Fruit fly (Drosophila melanogaster): ENCODE results near the gene CG14011.

Gene CG14011

dm6 chr2L:5551538-5551937, 29.4 kb downstream of the CG14011 start, which contains the start of gene CG18269:
CG18269 (plus strand) TSS chr2L:5551838.
- TF ChIP-seq CG7101 (tag; optimal IDR thresholded peaks at IDR 0.05) (no peak), CG33017 (tag; optimal IDR thresholded peaks at IDR 0.05) (no peak), Hr96 (GFP tag; optimal IDR thresholded peaks at IDR 0.05) (no peak), Clk (GFP tag; optimal IDR thresholded peaks at IDR 0.05) (no peak)

dm6 chr2L:5550735-5551134, 30.2 kb downstream of the CG14011 start, which contains the start of gene CG14014:
CG14014 (minus strand) TSS chr2L:5550835.
- no peak for TF ChIP-seq cic (GFP tag; optimal IDR thresholded peaks at IDR 0.05)
- no peak for TF ChIP-seq Crg-1 (GFP tag; optimal IDR thresholded peaks at IDR 0.05)
- no peak for TF ChIP-seq cnc (optimal IDR thresholded peaks at IDR 0.05)
- TF ChIP-seq CG11617 (GFP tag; optimal IDR thresholded peaks at IDR 0.05) = no peak
- TF ChIP-seq toe (GFP tag; optimal IDR thresholded peaks at IDR 0.05) = no peak
- TF ChIP-seq CG7101 (tag; optimal IDR thresholded peaks at IDR 0.05) = no peak
- TF ChIP-seq ovo (GFP tag; optimal IDR thresholded peaks at IDR 0.05) = no peak
- no peak for TF ChIP-seq CG7045 (GFP tag; optimal IDR thresholded peaks at IDR 0.05)
- TF ChIP-seq pad (GFP tag; optimal IDR thresholded peaks at IDR 0.05) = no peak
- no peak for TF ChIP-seq CG14711 (tag; optimal IDR thresholded peaks at IDR 0.05)
- TF ChIP-seq CG1620 (GFP tag; optimal IDR thresholded peaks at IDR 0.05) = no peak
- TF ChIP-seq kay (GFP tag; ENCODE audit: borderline replicate concordance) = no peak
- no peak for TF ChIP-seq CG5204 (GFP tag; optimal IDR thresholded peaks at IDR 0.05)

dm6 chr2L:5547288-5547777, 33.6 kb downstream of the CG14011 start:
- TF ChIP-seq CG1620 (GFP tag; optimal IDR thresholded peaks at IDR 0.05) = no peak
- TF ChIP-seq toe (GFP tag; optimal IDR thresholded peaks at IDR 0.05) = peak; percentile 40
- no peak for TF ChIP-seq Clk (GFP tag; optimal IDR thresholded peaks at IDR 0.05)
- no peak for TF ChIP-seq pad (GFP tag; optimal IDR thresholded peaks at IDR 0.05)
- peak; percentile 5 for TF ChIP-seq Mnt (GFP tag; optimal IDR thresholded peaks at IDR 0.05)
- TF ChIP-seq CG14711 (tag; optimal IDR thresholded peaks at IDR 0.05) = no peak
- TF ChIP-seq ovo (GFP tag; optimal IDR thresholded peaks at IDR 0.05) = peak; percentile 7
- peak; percentile 34 for TF ChIP-seq CG33017 (tag; optimal IDR thresholded peaks at IDR 0.05)
- peak; percentile 21 for TF ChIP-seq kay (GFP tag; ENCODE audit: borderline replicate concordance)
- TF ChIP-seq cic (GFP tag; optimal IDR thresholded peaks at IDR 0.05) = peak; percentile 96
- no peak for TF ChIP-seq Hr96 (GFP tag; optimal IDR thresholded peaks at IDR 0.05)
- TF ChIP-seq CG5204 (GFP tag; optimal IDR thresholded peaks at IDR 0.05) = no peak
- no peak for TF ChIP-seq CG11617 (GFP tag; optimal IDR thresholded peaks at IDR 0.05)
- no peak for TF ChIP-seq bab1 (GFP tag; optimal IDR thresholded peaks at IDR 0.05)
- TF ChIP-seq CG7045 (GFP tag; optimal IDR thresholded peaks at IDR 0.05) = peak; percentile 10
- TF ChIP-seq Crg-1 (GFP tag; optimal IDR thresholded peaks at IDR 0.05) = peak; percentile 0
- TF ChIP-seq CG12768 (GFP tag; optimal IDR thresholded peaks at IDR 0.05) = peak; percentile 45
- TF ChIP-seq CG7101 (tag; optimal IDR thresholded peaks at IDR 0.05) = peak; percentile 46
- no peak for TF ChIP-seq cnc (optimal IDR thresholded peaks at IDR 0.05)
- TF ChIP-seq tj (GFP tag; optimal IDR thresholded peaks at IDR 0.05) = peak; percentile 80

- TF ChIP-seq bab1 (GFP tag; optimal IDR thresholded peaks at IDR 0.05) (peak; percentile 65), cnc (optimal IDR thresholded peaks at IDR 0.05) (peak in 1 of 2 experiments; percentile 21), Crg-1 (GFP tag; optimal IDR thresholded peaks at IDR 0.05) (no peak), CG5204 (GFP tag; optimal IDR thresholded peaks at IDR 0.05) (peak; percentile 27), CG7101 (tag; optimal IDR thresholded peaks at IDR 0.05) (peak; percentile 31), CG14711 (tag; optimal IDR thresholded peaks at IDR 0.05) (peak; percentile 93), tj (GFP tag; optimal IDR thresholded peaks at IDR 0.05) (no peak), CG11617 (GFP tag; optimal IDR thresholded peaks at IDR 0.05) (peak; percentile 43), pad (GFP tag; optimal IDR thresholded peaks at IDR 0.05) (peak; percentile 31), CG7045 (GFP tag; optimal IDR thresholded peaks at IDR 0.05) (peak; percentile 59), Mnt (GFP tag; optimal IDR thresholded peaks at IDR 0.05) (no peak), CG12768 (GFP tag; optimal IDR thresholded peaks at IDR 0.05) (peak; percentile 36), Clk (GFP tag; optimal IDR thresholded peaks at IDR 0.05) (no peak), kay (GFP tag; ENCODE audit: borderline replicate concordance) (peak; percentile 87)
These were observed 34.2 kb downstream of the CG14011 start, which contains the start of gene Oscillin for dm6 chr2L:5546518-5547287. Oscillin (plus strand) TSS chr2L:5547086.

dm6 chr2L:5546207-5546517, 34.8 kb downstream of the CG14011 start:
- TF ChIP-seq kay (GFP tag; ENCODE audit: borderline replicate concordance) (no peak), pad (GFP tag; optimal IDR thresholded peaks at IDR 0.05) (no peak), CG14711 (tag; optimal IDR thresholded peaks at IDR 0.05) (no peak), CG11617 (GFP tag; optimal IDR thresholded peaks at IDR 0.05) (no peak), Mnt (GFP tag; optimal IDR thresholded peaks at IDR 0.05) (no peak), bab1 (GFP tag; optimal IDR thresholded peaks at IDR 0.05) (no peak), Hr96 (GFP tag; optimal IDR thresholded peaks at IDR 0.05) (no peak), CG12768 (GFP tag; optimal IDR thresholded peaks at IDR 0.05) (no peak), CG7101 (tag; optimal IDR thresholded peaks at IDR 0.05) (no peak)

dm6 chr2L:5542944-5543515, 37.9 kb downstream of the CG14011 start:
- TF ChIP-seq bab1 (GFP tag; optimal IDR thresholded peaks at IDR 0.05) (no peak), Crg-1 (GFP tag; optimal IDR thresholded peaks at IDR 0.05) (no peak), cnc (optimal IDR thresholded peaks at IDR 0.05) (no peak), CG11617 (GFP tag; optimal IDR thresholded peaks at IDR 0.05) (no peak), Clk (GFP tag; optimal IDR thresholded peaks at IDR 0.05) (no peak), Mnt (GFP tag; optimal IDR thresholded peaks at IDR 0.05) (no peak), ovo (GFP tag; optimal IDR thresholded peaks at IDR 0.05) (no peak), pad (GFP tag; optimal IDR thresholded peaks at IDR 0.05) (peak; percentile 97), CG7045 (GFP tag; optimal IDR thresholded peaks at IDR 0.05) (peak; percentile 5), CG12768 (GFP tag; optimal IDR thresholded peaks at IDR 0.05) (no peak), CG14711 (tag; optimal IDR thresholded peaks at IDR 0.05) (no peak), CG1620 (GFP tag; optimal IDR thresholded peaks at IDR 0.05) (no peak), CG5204 (GFP tag; optimal IDR thresholded peaks at IDR 0.05) (no peak), Hr96 (GFP tag; optimal IDR thresholded peaks at IDR 0.05) (no peak), CG33017 (tag; optimal IDR thresholded peaks at IDR 0.05) (no peak), CG7101 (tag; optimal IDR thresholded peaks at IDR 0.05) (no peak), cic (GFP tag; optimal IDR thresholded peaks at IDR 0.05) (no peak), tj (GFP tag; optimal IDR thresholded peaks at IDR 0.05) (no peak)

Data from whole organism, adult.